Fruit fly (Drosophila melanogaster): Measurements from ENCODE around the gene jvl.

The jvl gene

dm6 chr3R:14696949-14697513, 44.4 kb upstream of the jvl start, which contains the start of gene Meltrin (continued):
- no peak for TF ChIP-seq zfh1 (GFP tag; IDR thresholded peaks at IDR 0.05)
- no peak for TF ChIP-seq CG42726 (GFP tag; IDR thresholded peaks at IDR 0.05; ENCODE audit: partially characterized antibody)
- peak; percentile 42 for TF ChIP-seq run (tag; optimal IDR thresholded peaks at IDR 0.05)
- peak; percentile 4 for TF ChIP-seq Hsf (GFP tag; optimal IDR thresholded peaks at IDR 0.05)
- no peak for TF ChIP-seq unc-4 (GFP tag; IDR thresholded peaks at IDR 0.05; ENCODE audit: partially characterized antibody)
- TF ChIP-seq fu2 (GFP tag; optimal IDR thresholded peaks at IDR 0.05): no peak
- peak; percentile 66 for TF ChIP-seq pros (GFP tag; optimal IDR thresholded peaks at IDR 0.05)
- TF ChIP-seq toy (GFP tag; IDR thresholded peaks at IDR 0.05): no peak
- no peak for TF ChIP-seq corto (GFP tag; optimal IDR thresholded peaks at IDR 0.05)
- TF ChIP-seq CG33557 (GFP tag; optimal IDR thresholded peaks at IDR 0.05): peak; percentile 54
- peak in 1 of 3 experiments; percentile 13 for TF ChIP-seq lola (GFP tag; optimal IDR thresholded peaks at IDR 0.05)
- TF ChIP-seq CG4854 (GFP tag; optimal IDR thresholded peaks at IDR 0.05): peak; percentile 57
- TF ChIP-seq lbe (GFP tag; optimal IDR thresholded peaks at IDR 0.05): peak; percentile 61
- peak; percentile 87 for TF ChIP-seq gro (GFP tag; optimal IDR thresholded peaks at IDR 0.05)
- peak; percentile 41 for TF ChIP-seq CG12299 (tag; optimal IDR thresholded peaks at IDR 0.05)
- peak; percentile 96 for TF ChIP-seq nerfin-1 (tag; optimal IDR thresholded peaks at IDR 0.05)
- no peak for TF ChIP-seq Dip2 (GFP tag; IDR thresholded peaks at IDR 0.05)
- TF ChIP-seq luna (GFP tag; optimal IDR thresholded peaks at IDR 0.05): no peak
- TF ChIP-seq CG2120 (GFP tag; optimal IDR thresholded peaks at IDR 0.05): peak; percentile 38
- TF ChIP-seq CG4820 (GFP tag; optimal IDR thresholded peaks at IDR 0.05): no peak
- peak; percentile 75 for TF ChIP-seq CG13296 (GFP tag; optimal IDR thresholded peaks at IDR 0.05)
- TF ChIP-seq ttk (GFP tag; IDR thresholded peaks at IDR 0.05): no peak
- no peak for TF ChIP-seq CG3847 (GFP tag; IDR thresholded peaks at IDR 0.05)
- no peak for TF ChIP-seq CG7271 (tag; optimal IDR thresholded peaks at IDR 0.05)
- no peak for TF ChIP-seq CG17802 (tag; optimal IDR thresholded peaks at IDR 0.05)
- no peak for TF ChIP-seq CG10959 (GFP tag; IDR thresholded peaks at IDR 0.05)
- peak; percentile 53 for TF ChIP-seq nmo (GFP tag; optimal IDR thresholded peaks at IDR 0.05)
- peak; percentile 30 for TF ChIP-seq CG18599 (GFP tag; optimal IDR thresholded peaks at IDR 0.05)
- TF ChIP-seq p53 (GFP tag; optimal IDR thresholded peaks at IDR 0.05): no peak
- peak; percentile 15 for TF ChIP-seq gem (tag; optimal IDR thresholded peaks at IDR 0.05)
- TF ChIP-seq Usf (GFP tag; optimal IDR thresholded peaks at IDR 0.05): no peak
- TF ChIP-seq CG12219 (GFP tag; optimal IDR thresholded peaks at IDR 0.05): peak; percentile 44
- no peak for TF ChIP-seq CG10565 (GFP tag; optimal IDR thresholded peaks at IDR 0.05)
- TF ChIP-seq ssp (GFP tag; IDR thresholded peaks at IDR 0.05): no peak
- peak; percentile 75 for TF ChIP-seq CG15479 (GFP tag; optimal IDR thresholded peaks at IDR 0.05)
- no peak for TF ChIP-seq sna (GFP tag; IDR thresholded peaks at IDR 0.05; ENCODE audit: partially characterized antibody)
- no peak for TF ChIP-seq vvl (GFP tag; IDR thresholded peaks at IDR 0.05)
- no peak for TF ChIP-seq tx (GFP tag; optimal IDR thresholded peaks at IDR 0.05)
- TF ChIP-seq hth (optimal IDR thresholded peaks at IDR 0.05): no peak
- TF ChIP-seq lab (GFP tag; optimal IDR thresholded peaks at IDR 0.05): peak; percentile 83
- peak; percentile 37 for TF ChIP-seq CG2875 (GFP tag; optimal IDR thresholded peaks at IDR 0.05)
- TF ChIP-seq CG10147 (GFP tag; optimal IDR thresholded peaks at IDR 0.05): peak; percentile 27
- TF ChIP-seq jumu (GFP tag; optimal IDR thresholded peaks at IDR 0.05): no peak
- TF ChIP-seq Aef1 (GFP tag; IDR thresholded peaks at IDR 0.05): no peak
- TF ChIP-seq CG16779 (GFP tag; IDR thresholded peaks at IDR 0.05): no peak
- peak; percentile 98 for TF ChIP-seq Elba2 (GFP tag; optimal IDR thresholded peaks at IDR 0.05)
- TF ChIP-seq Dek (tag; optimal IDR thresholded peaks at IDR 0.05): peak; percentile 64
- peak; percentile 56 for TF ChIP-seq CG7839 (tag; optimal IDR thresholded peaks at IDR 0.05)
- peak; percentile 28 for TF ChIP-seq eyg (GFP tag; optimal IDR thresholded peaks at IDR 0.05)
- TF ChIP-seq CG13123 (GFP tag; optimal IDR thresholded peaks at IDR 0.05): no peak

Data from whole organism, embryonic.